Worm (Caenorhabditis elegans) whole organism, late embryonic: ENCODE measurements around the gene srx-20.

ENCODE experiments used
- T23F11.4 ChIP-seq: fragments of 200-800 bp; sonication (Bioruptor generic); optimal IDR thresholded peaks from 2 replicates; lab custom pipeline; 2018; ENCODE audit warnings: mild to moderate bottlenecking, missing genetic modification characterization, missing compliant biosample characterization
- ceh-45 ChIP-seq: fragments of 200-800 bp; sonication (Bioruptor generic); IDR thresholded peaks from 2 replicates; pipeline ENCODE4 v1.3.6; 2022; ENCODE audit warnings: missing genetic modification reagents, missing genetic modification characterization, missing compliant biosample characterization
- dmd-4 ChIP-seq: sonication (generic microtip); optimal IDR thresholded peaks from 2 replicates; lab custom pipeline; 2016; ENCODE audit warnings: borderline replicate concordance, missing genetic modification characterization, missing compliant biosample characterization
- elt-2 ChIP-seq: sonication (generic microtip); optimal IDR thresholded peaks from 2 replicates; lab custom pipeline; 2016; ENCODE audit warnings: missing genetic modification reagents, missing genetic modification characterization, missing compliant biosample characterization
- fkh-10 ChIP-seq: fragments of 150-350 bp; optimal IDR thresholded peaks from 2 replicates; lab custom pipeline; 2014; ENCODE audit warnings: missing biosample characterization, missing genetic modification reagents, missing genetic modification characterization
- fkh-6 ChIP-seq: sonication (generic microtip); optimal IDR thresholded peaks from 2 replicates; lab custom pipeline; 2016; ENCODE audit warnings: missing genetic modification characterization, missing compliant biosample characterization
- hlh-8 ChIP-seq: sonication (generic microtip); optimal IDR thresholded peaks from 2 replicates; lab custom pipeline; 2016; ENCODE audit warnings: missing genotype, missing genetic modification characterization, missing compliant biosample characterization
- mec-3 ChIP-seq: sonication (generic microtip); optimal IDR thresholded peaks from 2 replicates; lab custom pipeline; 2016; ENCODE audit warnings: borderline replicate concordance, missing genetic modification characterization, missing compliant biosample characterization
- nfya-1 ChIP-seq: sonication (generic microtip); optimal IDR thresholded peaks from 2 replicates; lab custom pipeline; 2017; ENCODE audit warnings: missing genetic modification characterization, mild to moderate bottlenecking, missing compliant biosample characterization, antibody characterized with exemption, moderate library complexity
- nhr-232 ChIP-seq: sonication (generic microtip); optimal IDR thresholded peaks from 2 replicates; lab custom pipeline; 2016; ENCODE audit warnings: missing genetic modification characterization, missing compliant biosample characterization

- TF ChIP-seq mec-3 (tag; lab: Kevin White, UChicago): no peak
- no peak for TF ChIP-seq ceh-45
- no peak for TF ChIP-seq hlh-8 (tag; lab: Kevin White, UChicago)
- no peak for TF ChIP-seq nhr-232 (tag; lab: Kevin White, UChicago)
- no peak for TF ChIP-seq elt-2 (tag; lab: Kevin White, UChicago)
- no peak for TF ChIP-seq fkh-6 (tag; lab: Kevin White, UChicago)
- TF ChIP-seq T23F11.4 (GFP tag; lab: Kevin White, UChicago): no peak
- TF ChIP-seq dmd-4: no peak
- no peak for TF ChIP-seq fkh-10 (GFP tag; lab: Kevin White, UChicago)
- no peak for TF ChIP-seq nfya-1
These were observed 46.2 kb upstream of the srx-20 start for ce11 chrIV:6821709-6822108.
